Fruit fly (Drosophila melanogaster) whole organism, prepupa: ENCODE measurements around the gene Coa7.

ENCODE experiments used
- Blimp-1 ChIP-seq: fragments of 200-800 bp; sonication (Bioruptor generic); optimal IDR thresholded peaks from 3 replicates; lab custom pipeline; 2017; ENCODE audit warnings: missing biosample characterization, missing genetic modification characterization, mild to moderate bottlenecking, moderate library complexity, missing genetic modification reagents
- CG10631 ChIP-seq: fragments of 200-800 bp; sonication (Bioruptor generic); optimal IDR thresholded peaks from 2 replicates; lab custom pipeline; 2016; ENCODE audit warnings: missing biosample characterization, missing genetic modification characterization
- CG10669 ChIP-seq: fragments of 200-800 bp; sonication (Bioruptor generic); optimal IDR thresholded peaks from 3 replicates; lab custom pipeline; 2018; ENCODE audit warnings: missing biosample characterization, mild to moderate bottlenecking, missing genetic modification characterization, moderate library complexity
- CG11294 ChIP-seq: fragments of 200-800 bp; sonication (Bioruptor generic); IDR thresholded peaks from 2 replicates; pipeline ENCODE4 v1.3.6; 2022; ENCODE audit warnings: missing biosample characterization, missing genetic modification characterization
- CG11762 ChIP-seq: fragments of 200-800 bp; sonication (Bioruptor generic); optimal IDR thresholded peaks from 3 replicates; lab custom pipeline; 2016; ENCODE audit warnings: missing biosample characterization, missing genetic modification characterization; ENCODE audit not compliant: insufficient read depth
- CG15336 ChIP-seq: fragments of 200-800 bp; sonication (Bioruptor generic); IDR thresholded peaks from 2 replicates; pipeline ENCODE4 v1.3.6; 2022; ENCODE audit warnings: missing biosample characterization, missing genetic modification characterization
- CG1621 ChIP-seq: fragments of 200-800 bp; sonication (Bioruptor generic); optimal IDR thresholded peaks from 3 replicates; lab custom pipeline; 2018; ENCODE audit warnings: missing biosample characterization, mild to moderate bottlenecking, missing genetic modification characterization
- CG16779 ChIP-seq: fragments of 200-800 bp; sonication (Bioruptor generic); optimal IDR thresholded peaks from 3 replicates; lab custom pipeline; 2017; ENCODE audit warnings: missing biosample characterization, mild to moderate bottlenecking, missing genetic modification characterization
- CG3032 ChIP-seq: fragments of 200-800 bp; optimal IDR thresholded peaks from 2 replicates; lab custom pipeline; 2019; ENCODE audit warnings: missing biosample characterization, mild to moderate bottlenecking, missing genetic modification characterization, moderate library complexity
- CG31627 ChIP-seq: fragments of 200-800 bp; sonication (Bioruptor generic); optimal IDR thresholded peaks from 3 replicates; lab custom pipeline; 2016; ENCODE audit warnings: missing biosample characterization, missing genetic modification characterization
- CG32006 ChIP-seq: fragments of 200-800 bp; sonication (Bioruptor generic); optimal IDR thresholded peaks from 3 replicates; lab custom pipeline; 2017; ENCODE audit warnings: missing biosample characterization, mild to moderate bottlenecking, missing genetic modification characterization
- CG34406 ChIP-seq: fragments of 200-800 bp; sonication (Bioruptor generic); optimal IDR thresholded peaks from 3 replicates; lab custom pipeline; 2016; ENCODE audit warnings: missing biosample characterization, missing genetic modification characterization
- CG3919 ChIP-seq: fragments of 200-800 bp; sonication (Bioruptor generic); optimal IDR thresholded peaks from 3 replicates; lab custom pipeline; 2016; ENCODE audit warnings: missing biosample characterization, missing genetic modification characterization
- CG6163 ChIP-seq: fragments of 200-800 bp; sonication (Bioruptor generic); IDR thresholded peaks from 3 replicates; pipeline ENCODE4 v1.3.6; 2022; ENCODE audit warnings: missing biosample characterization, missing genetic modification characterization
- CG6276 ChIP-seq: fragments of 200-800 bp; sonication (Bioruptor generic); optimal IDR thresholded peaks from 2 replicates; lab custom pipeline; 2017; ENCODE audit warnings: missing biosample characterization, mild to moderate bottlenecking, missing genetic modification characterization
- CG6792 ChIP-seq: fragments of 200-800 bp; sonication (Bioruptor generic); optimal IDR thresholded peaks from 3 replicates; lab custom pipeline; 2016; ENCODE audit warnings: missing biosample characterization, missing genetic modification characterization
- CG6808 ChIP-seq: fragments of 200-800 bp; sonication (Bioruptor generic); optimal IDR thresholded peaks from 3 replicates; lab custom pipeline; 2017; ENCODE audit warnings: missing biosample characterization, missing genetic modification characterization, mild to moderate bottlenecking, moderate library complexity, missing genetic modification reagents
- CG8319 ChIP-seq: fragments of 200-800 bp; sonication (Bioruptor generic); optimal IDR thresholded peaks from 3 replicates; lab custom pipeline; 2016; ENCODE audit warnings: missing biosample characterization, missing genetic modification characterization
- CG9139 ChIP-seq: fragments of 200-800 bp; sonication (Bioruptor generic); optimal IDR thresholded peaks from 3 replicates; lab custom pipeline; 2017; ENCODE audit warnings: missing biosample characterization, mild to moderate bottlenecking, missing genetic modification characterization
- Eip75B ChIP-seq: fragments of 200-800 bp; sonication (Bioruptor generic); optimal IDR thresholded peaks from 3 replicates; lab custom pipeline; 2016; ENCODE audit warnings: missing biosample characterization, missing genetic modification characterization
- Eip78C ChIP-seq: fragments of 200-800 bp; sonication (Bioruptor generic); peaks from one replicate; lab custom pipeline; 2016; ENCODE audit warnings: missing biosample characterization, missing genetic modification characterization
- Ets21C ChIP-seq: fragments of 200-800 bp; sonication (Bioruptor generic); optimal IDR thresholded peaks from 3 replicates; lab custom pipeline; 2016; ENCODE audit warnings: missing biosample characterization, missing genetic modification characterization
- Ets96B ChIP-seq: fragments of 200-800 bp; optimal IDR thresholded peaks from 2 replicates; lab custom pipeline; 2019; ENCODE audit warnings: missing biosample characterization, mild to moderate bottlenecking, missing genetic modification characterization, moderate library complexity
- Hr38 ChIP-seq: sonication (Bioruptor generic); optimal IDR thresholded peaks from 2 replicates; lab custom pipeline; 2016; ENCODE audit warnings: missing biosample characterization, missing genetic modification characterization
- Hr39 ChIP-seq: fragments of 200-800 bp; sonication (Bioruptor generic); optimal IDR thresholded peaks from 2 replicates; lab custom pipeline; 2016; ENCODE audit warnings: missing biosample characterization, missing genetic modification characterization
- Hr4 ChIP-seq: fragments of 200-800 bp; sonication (Bioruptor generic); optimal IDR thresholded peaks from 3 replicates; lab custom pipeline; 2016; ENCODE audit warnings: missing biosample characterization, missing genetic modification characterization
- Lpt ChIP-seq: fragments of 200-800 bp; sonication (Bioruptor generic); optimal IDR thresholded peaks from 3 replicates; lab custom pipeline; 2016; ENCODE audit warnings: missing biosample characterization, missing genetic modification characterization
- OdsH ChIP-seq: fragments of 200-800 bp; sonication (Bioruptor generic); optimal IDR thresholded peaks from 3 replicates; lab custom pipeline; 2016; ENCODE audit warnings: missing biosample characterization, missing genetic modification characterization
- Smox ChIP-seq: fragments of 200-800 bp; sonication (Bioruptor generic); optimal IDR thresholded peaks from 3 replicates; lab custom pipeline; 2016; ENCODE audit warnings: missing biosample characterization, missing genetic modification characterization
- Sox102F ChIP-seq: fragments of 200-800 bp; sonication (Bioruptor generic); optimal IDR thresholded peaks from 2 replicates; lab custom pipeline; 2016; ENCODE audit warnings: missing biosample characterization, mild to moderate bottlenecking, missing genetic modification characterization
- Sox14 ChIP-seq: fragments of 200-800 bp; sonication (Bioruptor generic); optimal IDR thresholded peaks from 3 replicates; lab custom pipeline; 2016; ENCODE audit warnings: missing biosample characterization, missing genetic modification characterization
- Sox15 ChIP-seq: fragments of 200-800 bp; sonication (Bioruptor generic); optimal IDR thresholded peaks from 3 replicates; lab custom pipeline; 2016; ENCODE audit warnings: missing biosample characterization, missing genetic modification characterization
- achi ChIP-seq: fragments of 200-800 bp; sonication (Bioruptor generic); optimal IDR thresholded peaks from 3 replicates; lab custom pipeline; 2016; ENCODE audit warnings: missing biosample characterization, missing genetic modification characterization
- cyc ChIP-seq: fragments of 200-800 bp; sonication (Bioruptor generic); optimal IDR thresholded peaks from 3 replicates; lab custom pipeline; 2016; ENCODE audit warnings: missing biosample characterization, missing genetic modification characterization
- dac ChIP-seq: fragments of 200-800 bp; sonication (Bioruptor generic); optimal IDR thresholded peaks from 2 replicates; lab custom pipeline; 2017; ENCODE audit warnings: missing biosample characterization, mild to moderate bottlenecking, missing genetic modification characterization
- dsx ChIP-seq: fragments of 200-800 bp; optimal IDR thresholded peaks from 3 replicates; lab custom pipeline; 2019; ENCODE audit warnings: missing biosample characterization, mild to moderate bottlenecking, missing genetic modification characterization, moderate library complexity; ENCODE audit not compliant: poor library complexity, severe bottlenecking
- esn ChIP-seq: fragments of 200-800 bp; sonication (Bioruptor generic); optimal IDR thresholded peaks from 2 replicates; lab custom pipeline; 2016; ENCODE audit warnings: missing biosample characterization, mild to moderate bottlenecking, missing genetic modification characterization, moderate library complexity
- lz ChIP-seq: fragments of 200-800 bp; sonication (Bioruptor generic); optimal IDR thresholded peaks from 3 replicates; lab custom pipeline; 2016; ENCODE audit warnings: missing biosample characterization, missing genetic modification characterization
- salr ChIP-seq, 2 experiments: fragments of 200-800 bp; sonication (Bioruptor generic); optimal IDR thresholded peaks; 3 replicates each; lab custom pipeline; 2016 to 2018; ENCODE audit warnings: missing biosample characterization in 2 of 2, missing genetic modification characterization in 2 of 2, mild to moderate bottlenecking in 1 of 2
- ss ChIP-seq, 2 experiments: fragments of 200-800 bp; sonication (Bioruptor generic); optimal IDR thresholded peaks; 2 replicates in 1 of 2; 3 replicates in 1 of 2; lab custom pipeline; 2017 to 2018; ENCODE audit warnings: mild to moderate bottlenecking in 2 of 2, missing biosample characterization in 2 of 2, missing genetic modification characterization in 2 of 2, moderate library complexity in 1 of 2
- svp ChIP-seq: fragments of 200-800 bp; sonication (Bioruptor generic); peaks from one replicate; lab custom pipeline; 2016; ENCODE audit warnings: missing biosample characterization, missing genetic modification characterization
- topi ChIP-seq: fragments of 200-800 bp; sonication (Bioruptor generic); optimal IDR thresholded peaks from 3 replicates; lab custom pipeline; 2016; ENCODE audit warnings: missing biosample characterization, missing genetic modification characterization
- vri ChIP-seq: fragments of 200-800 bp; sonication (Bioruptor generic); optimal IDR thresholded peaks from 3 replicates; lab custom pipeline; 2016; ENCODE audit warnings: missing biosample characterization, mild to moderate bottlenecking, missing genetic modification characterization

The Coa7 gene

dm6 chrX:23013208-23013607, at the start of gene Coa7, which contains the start of gene Rab21:
Gene Coa7 (plus strand): TSS chrX:23013495.
Gene Rab21 (minus strand): TSS chrX:23013409.
- TF ChIP-seq CG6276: no peak
- no peak for TF ChIP-seq CG15336 (GFP tag; lab: Robert Waterston, UW)
- TF ChIP-seq CG8319 (GFP tag; lab: Kevin White, UChicago): no peak
- TF ChIP-seq Hr39 (GFP tag; lab: Kevin White, UChicago): peak; percentile 37
- no peak for TF ChIP-seq Hr4
- peak; percentile 46 for TF ChIP-seq esn (GFP tag; lab: Kevin White, UChicago)
- peak; percentile 83 for TF ChIP-seq svp (GFP tag; lab: Kevin White, UChicago)
- no peak for TF ChIP-seq CG34406
- TF ChIP-seq Sox15 (GFP tag; lab: Kevin White, UChicago): no peak
- TF ChIP-seq Sox102F (GFP tag; lab: Kevin White, UChicago): no peak
- peak; percentile 10 for TF ChIP-seq Ets21C
- TF ChIP-seq CG10631 (GFP tag; lab: Kevin White, UChicago): no peak
- no peak for TF ChIP-seq CG9139 (GFP tag; lab: Kevin White, UChicago)
- no peak for TF ChIP-seq Blimp-1 (GFP tag; lab: Kevin White, UChicago)
- peak; percentile 78 for TF ChIP-seq Eip78C (GFP tag; lab: Kevin White, UChicago)
- TF ChIP-seq CG31627: peak; percentile 21
- TF ChIP-seq salr (GFP tag; optimal IDR thresholded peaks at IDR 0.05; lab: Kevin White, UChicago): no peak
- TF ChIP-seq CG3919: peak; percentile 0
- peak; percentile 2 for TF ChIP-seq cyc (GFP tag; lab: Kevin White, UChicago)
- no peak for TF ChIP-seq CG32006 (GFP tag; lab: Kevin White, UChicago)
- TF ChIP-seq vri (GFP tag; lab: Kevin White, UChicago): no peak
- peak; percentile 21 for TF ChIP-seq topi (GFP tag; lab: Kevin White, UChicago)

- TF ChIP-seq CG1621 (tag; lab: Kevin White, UChicago) (no peak), CG10669 (GFP tag; lab: Kevin White, UChicago) (no peak), CG3032 (no peak), CG34406 (no peak)
These were observed 31.8 kb upstream of the Coa7 start for dm6 chrX:22981508-22981907.

dm6 chrX:23004598-23005469, 8.5 kb upstream of the Coa7 start, which contains the start of the genes stnA and stnB:
Gene stnA (minus strand): TSS chrX:23004648.
Gene stnB (minus strand): TSS chrX:23004648.
- peak; percentile 8 for TF ChIP-seq topi (GFP tag; lab: Kevin White, UChicago)
- peak; percentile 68 for TF ChIP-seq Eip78C (GFP tag; lab: Kevin White, UChicago)
- TF ChIP-seq Ets96B: peak; percentile 3
- TF ChIP-seq Hr38 (GFP tag; lab: Kevin White, UChicago): no peak
- no peak for TF ChIP-seq dac
- TF ChIP-seq cyc (GFP tag; lab: Kevin White, UChicago): no peak
- no peak for TF ChIP-seq Lpt (GFP tag; lab: Kevin White, UChicago)
- TF ChIP-seq Sox14 (GFP tag; lab: Kevin White, UChicago): no peak
- TF ChIP-seq CG6276: no peak
- TF ChIP-seq CG16779 (tag; lab: Kevin White, UChicago): no peak
- no peak for TF ChIP-seq Blimp-1 (GFP tag; lab: Kevin White, UChicago)
- TF ChIP-seq CG10631 (GFP tag; lab: Kevin White, UChicago): no peak
- TF ChIP-seq Eip75B (GFP tag; lab: Kevin White, UChicago): no peak
- peak; percentile 24 for TF ChIP-seq achi (GFP tag; lab: Kevin White, UChicago)
- no peak for TF ChIP-seq OdsH (GFP tag; lab: Kevin White, UChicago)
- no peak for TF ChIP-seq dsx (GFP tag; lab: Kevin White, UChicago)
- TF ChIP-seq Ets21C: no peak
- peak; percentile 24 for TF ChIP-seq lz (GFP tag; lab: Kevin White, UChicago)
- TF ChIP-seq Sox15 (GFP tag; lab: Kevin White, UChicago): no peak
- no peak for TF ChIP-seq CG11762 (GFP tag; lab: Kevin White, UChicago)
- TF ChIP-seq CG6808: no peak
- TF ChIP-seq CG1621 (tag; lab: Kevin White, UChicago): no peak
- peak; percentile 9 for TF ChIP-seq Smox
- TF ChIP-seq CG8319 (GFP tag; lab: Kevin White, UChicago): no peak
- no peak for TF ChIP-seq CG11294 (GFP tag; lab: Robert Waterston, UW)
- no peak for TF ChIP-seq CG3032
- peak; percentile 19 for TF ChIP-seq esn (GFP tag; lab: Kevin White, UChicago)
- no peak for TF ChIP-seq salr (GFP tag; optimal IDR thresholded peaks at IDR 0.05; lab: Kevin White, UChicago)
- no peak for TF ChIP-seq Hr39 (GFP tag; lab: Kevin White, UChicago)
- TF ChIP-seq CG6792 (GFP tag; lab: Kevin White, UChicago): no peak
- TF ChIP-seq CG6163 (GFP tag; lab: Robert Waterston, UW): no peak
- no peak for TF ChIP-seq CG15336 (GFP tag; lab: Robert Waterston, UW)
- TF ChIP-seq CG34406: no peak
- TF ChIP-seq ss (GFP tag; optimal IDR thresholded peaks at IDR 0.05; lab: Kevin White, UChicago): peak in 1 of 2 experiments; percentile 29
- no peak for TF ChIP-seq CG3919
